Worm (Caenorhabditis elegans) whole organism, L4 larva: ENCODE data around the gene F46B3.8.

Experiments
- D1046.2 ChIP-seq: fragments of 200-800 bp; sonication (Bioruptor generic); IDR thresholded peaks from 2 replicates; pipeline ENCODE4 v1.3.6; 2022; ENCODE audit warnings: missing genetic modification characterization, missing compliant biosample characterization
- aha-1 ChIP-seq: fragments of 150-350 bp; peaks from one replicate; lab custom pipeline; 2014; ENCODE audit warnings: missing biosample characterization, missing genetic modification characterization
- ces-1 ChIP-seq: fragments of 150-350 bp; sonication (generic microtip); optimal IDR thresholded peaks from 4 replicates; lab custom pipeline; 2014; ENCODE audit warnings: missing biosample characterization, missing genetic modification reagents, missing genetic modification characterization
- daf-19 ChIP-seq: fragments of 200-800 bp; sonication (Bioruptor generic); conservative IDR thresholded peaks from 2 replicates; pipeline ENCODE4 v1.3.6; 2022; ENCODE audit warnings: missing genetic modification characterization, missing compliant biosample characterization
- fkh-10 ChIP-seq: fragments of 150-350 bp; optimal IDR thresholded peaks from 2 replicates; lab custom pipeline; 2014; ENCODE audit warnings: missing biosample characterization, missing genetic modification reagents, missing genetic modification characterization
- fos-1 ChIP-seq: fragments of 150-350 bp; optimal IDR thresholded peaks from 2 replicates; lab custom pipeline; 2014; ENCODE audit warnings: missing biosample characterization, missing genetic modification characterization
- lin-13 ChIP-seq: fragments of 150-350 bp; optimal IDR thresholded peaks from 2 replicates; lab custom pipeline; 2014; ENCODE audit warnings: missing biosample characterization, missing genetic modification reagents, missing genetic modification characterization
- skn-1 ChIP-seq: fragments of 150-350 bp; optimal IDR thresholded peaks from 2 replicates; lab custom pipeline; 2014; ENCODE audit warnings: missing biosample characterization, missing genetic modification characterization
- unc-39 ChIP-seq: sonication (generic microtip); optimal IDR thresholded peaks from 2 replicates; lab custom pipeline; 2017; ENCODE audit warnings: missing biosample characterization, missing genetic modification characterization

DNA sequence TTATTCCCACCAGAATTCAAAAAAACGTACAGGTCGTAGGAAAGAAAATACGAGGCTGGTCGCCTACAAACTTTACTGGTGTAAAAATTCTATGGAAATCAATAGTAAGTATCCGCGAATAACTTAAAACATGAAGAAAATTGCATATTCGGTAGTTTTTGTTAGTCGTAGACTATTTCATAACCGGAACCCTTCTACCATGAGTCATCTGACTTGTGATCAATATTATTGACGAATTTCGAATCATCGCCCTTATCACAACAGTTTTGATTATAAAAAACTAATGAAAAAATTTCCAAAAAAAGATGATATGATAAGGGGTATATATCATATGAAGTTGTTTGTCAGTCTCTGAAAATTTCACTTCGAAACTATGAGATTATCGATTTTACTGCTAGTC, 37.1 kb upstream of the F46B3.8 start, which contains the start of gene W01F3.2:
- TF ChIP-seq skn-1 (no peak), fos-1 (tag; lab: Kevin White, UChicago) (no peak), unc-39 (tag; lab: Kevin White, UChicago) (no peak), ces-1 (GFP tag; lab: Kevin White, UChicago) (no peak), daf-19 (no peak), aha-1 (tag; lab: Kevin White, UChicago) (no peak), D1046.2 (GFP tag; lab: Robert Waterston, UW) (no peak), fkh-10 (GFP tag; lab: Kevin White, UChicago) (no peak), lin-13 (no peak)
